Worm (Caenorhabditis elegans): ENCODE measurements around the gene Y37E11AL.9.
A peak's percentile ranks its signal among the peaks of the same experiment; 100 is the strongest.

Y37E11AL.9 gene

DNA sequence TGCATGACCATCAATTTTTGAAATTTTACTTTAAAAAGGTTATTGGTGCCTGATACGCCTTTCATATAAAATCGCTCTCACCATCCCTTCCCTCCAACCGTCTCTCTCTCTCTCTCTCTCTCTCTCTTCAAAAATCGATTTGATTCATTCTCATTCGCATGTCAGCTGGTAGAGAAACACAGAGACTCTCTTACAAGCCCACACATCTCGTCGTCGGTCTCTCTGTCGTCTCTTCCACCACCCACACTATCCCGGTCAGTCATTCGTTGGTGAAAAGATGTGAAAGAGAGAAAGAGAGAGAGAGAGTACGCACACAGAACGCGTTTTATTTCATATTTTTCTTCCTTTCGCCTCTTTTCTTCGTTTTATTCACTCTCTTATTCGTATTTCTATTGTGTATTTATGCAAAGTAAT lies 42.0 kb upstream of the Y37E11AL.9 start (continued):
- TF ChIP-seq snu-23 (GFP tag; optimal IDR thresholded peaks at IDR 0.05), result peak; percentile 94
- TF ChIP-seq fos-1 (tag; optimal IDR thresholded peaks at IDR 0.05), result peak; percentile 84
- no peak for TF ChIP-seq ceh-63 (GFP tag; optimal IDR thresholded peaks at IDR 0.05)
- TF ChIP-seq fkh-4 (tag; optimal IDR thresholded peaks at IDR 0.05; ENCODE audit: borderline replicate concordance), result no peak
- TF ChIP-seq efl-1 (optimal IDR thresholded peaks at IDR 0.05), result peak; percentile 83 to 93
- TF ChIP-seq efl-1 (GFP tag; optimal IDR thresholded peaks at IDR 0.05 in 1 of 2), result peak; percentile 57 to 95
- peak; percentile 74 for TF ChIP-seq unc-86 (tag; optimal IDR thresholded peaks at IDR 0.05)
- peak; percentile 52 to 65 (median 61) for TF ChIP-seq dpl-1 (GFP tag; optimal IDR thresholded peaks at IDR 0.05)
- peak; percentile 77 for TF ChIP-seq skn-1 (tag; optimal IDR thresholded peaks at IDR 0.05)
- no peak for TF ChIP-seq tlp-1 (tag; optimal IDR thresholded peaks at IDR 0.05)
- TF ChIP-seq lir-3 (tag; optimal IDR thresholded peaks at IDR 0.05; ENCODE audit: poor library complexity), result peak; percentile 57
- peak; percentile 7 for TF ChIP-seq fkh-10 (GFP tag; optimal IDR thresholded peaks at IDR 0.05)
- no peak for TF ChIP-seq Y116A8C.19 (tag; optimal IDR thresholded peaks at IDR 0.05; ENCODE audit: borderline replicate concordance)
- TF ChIP-seq swsn-7 (tag; optimal IDR thresholded peaks at IDR 0.05), result peak; percentile 89
- no peak for TF ChIP-seq nhr-84 (tag; optimal IDR thresholded peaks at IDR 0.05)
- TF ChIP-seq aly-2 (tag; optimal IDR thresholded peaks at IDR 0.05), result peak; percentile 57
- TF ChIP-seq egl-27 (tag; optimal IDR thresholded peaks at IDR 0.05), result peak in 1 of 2 experiments; percentile 70
- no peak for TF ChIP-seq C34B4.2 (tag; optimal IDR thresholded peaks at IDR 0.05)
- no peak for TF ChIP-seq unc-98 (GFP tag; IDR thresholded peaks at IDR 0.05)
- TF ChIP-seq ets-5 (GFP tag; IDR thresholded peaks at IDR 0.05), result no peak
- TF ChIP-seq nhr-90 (tag; optimal IDR thresholded peaks at IDR 0.05; ENCODE audit: poor library complexity), result peak; percentile 75
- no peak for TF ChIP-seq nhr-76 (tag; optimal IDR thresholded peaks at IDR 0.05)
- peak in 2 of 6 experiments; percentile 46 to 58 for TF ChIP-seq elt-3 (tag; optimal IDR thresholded peaks at IDR 0.05)
- peak; percentile 79 for TF ChIP-seq fkh-8 (tag; optimal IDR thresholded peaks at IDR 0.05)
- peak; percentile 86 for TF ChIP-seq ztf-4 (tag; optimal IDR thresholded peaks at IDR 0.05)
- peak; percentile 41 for TF ChIP-seq elt-2 (tag; optimal IDR thresholded peaks at IDR 0.05)
- peak; percentile 79 for TF ChIP-seq C16A3.4 (tag; optimal IDR thresholded peaks at IDR 0.05)
- TF ChIP-seq blmp-1 (tag; optimal IDR thresholded peaks at IDR 0.05), result peak; percentile 88
- no peak for TF ChIP-seq sptf-1 (tag; optimal IDR thresholded peaks at IDR 0.05)
- peak; percentile 59 to 70 (median 60) for TF ChIP-seq ceh-82 (tag; optimal IDR thresholded peaks at IDR 0.05)
- TF ChIP-seq nhr-28 (tag; optimal IDR thresholded peaks at IDR 0.05), result no peak
- peak; percentile 89 for TF ChIP-seq rnt-1 (tag; optimal IDR thresholded peaks at IDR 0.05)
- peak; percentile 89 for TF ChIP-seq nhr-20 (tag; optimal IDR thresholded peaks at IDR 0.05)
- TF ChIP-seq pax-3 (tag; optimal IDR thresholded peaks at IDR 0.05), result peak; percentile 24
- TF ChIP-seq ztf-11 (tag; optimal IDR thresholded peaks at IDR 0.05), result peak in 1 of 2 experiments; percentile 27
- TF ChIP-seq lin-35 (GFP tag; optimal IDR thresholded peaks at IDR 0.05), result peak; percentile 75 to 81
- peak; percentile 76 for TF ChIP-seq lin-13 (GFP tag; optimal IDR thresholded peaks at IDR 0.05)
- TF ChIP-seq ceh-88 (GFP tag; IDR thresholded peaks at IDR 0.05), result no peak
- no peak for TF ChIP-seq alr-1 (tag; optimal IDR thresholded peaks at IDR 0.05; ENCODE audit: borderline replicate concordance)
- TF ChIP-seq irx-1 (tag; optimal IDR thresholded peaks at IDR 0.05), result peak; percentile 73
- TF ChIP-seq egl-13 (tag; optimal IDR thresholded peaks at IDR 0.05), result peak; percentile 52
- no peak for TF ChIP-seq unc-130 (tag; optimal IDR thresholded peaks at IDR 0.05)
- peak; percentile 82 for TF ChIP-seq mep-1 (tag; optimal IDR thresholded peaks at IDR 0.05)
- peak; percentile 98 for TF ChIP-seq lin-14 (GFP tag; optimal IDR thresholded peaks at IDR 0.05)
- peak; percentile 58 for TF ChIP-seq lin-39 (tag; optimal IDR thresholded peaks at IDR 0.05)
- no peak for TF ChIP-seq hlh-4 (tag; optimal IDR thresholded peaks at IDR 0.05)
- peak; percentile 80 to 91 for TF ChIP-seq lsy-2 (tag; optimal IDR thresholded peaks at IDR 0.05)
- peak; percentile 86 for TF ChIP-seq nhr-47 (tag; optimal IDR thresholded peaks at IDR 0.05)
